Worm (Caenorhabditis elegans) whole organism, young adult: ENCODE results near the gene T10B5.3.

Experiments used
- B0035.1 ChIP-seq: sonication (generic microtip); optimal IDR thresholded peaks from 2 replicates; lab custom pipeline; 2016; ENCODE audit warnings: missing genetic modification characterization, mild to moderate bottlenecking, missing compliant biosample characterization, missing genotype, missing genetic modification reagents
- B0261.1 ChIP-seq: sonication (generic microtip); optimal IDR thresholded peaks from 2 replicates; lab custom pipeline; 2016; ENCODE audit warnings: mild to moderate bottlenecking, missing genetic modification characterization, moderate library complexity, missing compliant biosample characterization
- D2030.7 ChIP-seq: fragments of 200-800 bp; sonication (Bioruptor generic); IDR thresholded peaks from 2 replicates; pipeline ENCODE4 v1.3.6; 2022; ENCODE audit warnings: missing genetic modification reagents, missing genetic modification characterization, missing compliant biosample characterization
- F22D6.2 ChIP-seq: sonication (generic microtip); optimal IDR thresholded peaks from 2 replicates; lab custom pipeline; 2016; ENCODE audit warnings: mild to moderate bottlenecking, missing genetic modification characterization, missing compliant biosample characterization
- F33H1.4 ChIP-seq: fragments of 200-800 bp; sonication (Bioruptor generic); IDR thresholded peaks from 2 replicates; pipeline ENCODE4 v1.3.6; 2022; ENCODE audit warnings: missing genetic modification reagents, missing genetic modification characterization, missing compliant biosample characterization
- F49E8.2 ChIP-seq: sonication (generic microtip); optimal IDR thresholded peaks from 3 replicates; lab custom pipeline; 2017; ENCODE audit warnings: missing genetic modification characterization, mild to moderate bottlenecking, missing compliant biosample characterization, antibody characterized with exemption, moderate library complexity; ENCODE audit not compliant: insufficient read depth
- Y67H2A.10 ChIP-seq: fragments of 200-800 bp; sonication (Bioruptor generic); conservative IDR thresholded peaks from 2 replicates; pipeline ENCODE4 v1.3.6; 2022; ENCODE audit warnings: missing genetic modification reagents, missing genetic modification characterization, missing compliant biosample characterization
- ZK185.1 ChIP-seq: sonication (generic microtip); optimal IDR thresholded peaks from 2 replicates; lab custom pipeline; 2016; ENCODE audit warnings: mild to moderate bottlenecking, missing genetic modification characterization, missing compliant biosample characterization; ENCODE audit not compliant: poor library complexity, severe bottlenecking
- akir-1 ChIP-seq: fragments of 200-800 bp; sonication (Bioruptor generic); optimal IDR thresholded peaks from 2 replicates; lab custom pipeline; 2018; ENCODE audit warnings: mild to moderate bottlenecking, missing genetic modification characterization, moderate library complexity, missing compliant biosample characterization
- ama-1 ChIP-seq, 3 experiments: fragments of 150-350 bp in 1 of 3; sonication (generic microtip) in 2 of 3; optimal IDR thresholded peaks; 2 replicates each; lab custom pipeline; 2014 to 2018; ENCODE audit warnings: missing biosample characterization in 2 of 3, missing genetic modification characterization in 2 of 3, missing genetic modification reagents in 2 of 3
- aptf-2 ChIP-seq: fragments of 200-800 bp; sonication (Bioruptor generic); conservative IDR thresholded peaks from 2 replicates; pipeline ENCODE4 v1.3.6; 2022; ENCODE audit warnings: missing genetic modification reagents, missing genetic modification characterization, missing compliant biosample characterization
- athp-1 ChIP-seq: sonication (generic microtip); optimal IDR thresholded peaks from 2 replicates; lab custom pipeline; 2017; ENCODE audit warnings: mild to moderate bottlenecking, missing genetic modification characterization, missing compliant biosample characterization
- attf-3 ChIP-seq: fragments of 200-800 bp; sonication (Bioruptor generic); conservative IDR thresholded peaks from 2 replicates; pipeline ENCODE4 v1.3.6; 2022; ENCODE audit warnings: missing genetic modification reagents, missing genetic modification characterization, missing compliant biosample characterization
- attf-6 ChIP-seq: fragments of 200-800 bp; sonication (Bioruptor generic); IDR thresholded peaks from 2 replicates; pipeline ENCODE4 v1.3.6; 2022; ENCODE audit warnings: missing genetic modification reagents, missing genetic modification characterization, missing compliant biosample characterization
- bed-1 ChIP-seq: fragments of 200-800 bp; sonication (Bioruptor generic); IDR thresholded peaks from 2 replicates; pipeline ENCODE4 v1.3.6; 2022; ENCODE audit warnings: missing genetic modification reagents, missing genetic modification characterization, missing compliant biosample characterization
- bed-2 ChIP-seq: fragments of 200-800 bp; sonication (Bioruptor generic); IDR thresholded peaks from 2 replicates; pipeline ENCODE4 v1.3.6; 2022; ENCODE audit warnings: missing genetic modification reagents, missing genetic modification characterization, missing compliant biosample characterization
- ccch-3 ChIP-seq: fragments of 200-800 bp; sonication (Bioruptor generic); optimal IDR thresholded peaks from 2 replicates; lab custom pipeline; 2018; ENCODE audit warnings: mild to moderate bottlenecking, missing genetic modification characterization, missing compliant biosample characterization
- ceh-40 ChIP-seq: fragments of 200-800 bp; sonication (Bioruptor generic); IDR thresholded peaks from 2 replicates; pipeline ENCODE4 v1.3.6; 2022; ENCODE audit warnings: missing genetic modification characterization, missing compliant biosample characterization
- ceh-79 ChIP-seq: sonication (generic microtip); optimal IDR thresholded peaks from 2 replicates; lab custom pipeline; 2017; ENCODE audit warnings: mild to moderate bottlenecking, missing genetic modification characterization, missing compliant biosample characterization
- dpff-1 ChIP-seq: sonication (generic microtip); optimal IDR thresholded peaks from 2 replicates; lab custom pipeline; 2017; ENCODE audit warnings: mild to moderate bottlenecking, missing genetic modification characterization, missing compliant biosample characterization
- ekl-4 ChIP-seq: fragments of 200-800 bp; sonication (Bioruptor generic); IDR thresholded peaks from 2 replicates; pipeline ENCODE4 v1.3.6; 2022; ENCODE audit warnings: missing genetic modification reagents, missing genetic modification characterization, missing compliant biosample characterization
- ets-4 ChIP-seq: fragments of 200-800 bp; sonication (Bioruptor generic); optimal IDR thresholded peaks from 2 replicates; lab custom pipeline; 2018; ENCODE audit warnings: mild to moderate bottlenecking, missing genetic modification characterization, missing compliant biosample characterization
- gei-17 ChIP-seq: fragments of 200-800 bp; sonication (Bioruptor generic); optimal IDR thresholded peaks from 2 replicates; lab custom pipeline; 2018; ENCODE audit warnings: mild to moderate bottlenecking, missing genetic modification characterization, missing compliant biosample characterization
- hlh-12 ChIP-seq: sonication (generic microtip); optimal IDR thresholded peaks from 2 replicates; lab custom pipeline; 2016; ENCODE audit warnings: missing genetic modification characterization, missing compliant biosample characterization
- lin-26 ChIP-seq: fragments of 200-800 bp; sonication (Bioruptor generic); IDR thresholded peaks from 2 replicates; pipeline ENCODE4 v1.3.6; 2022; ENCODE audit warnings: missing genetic modification reagents, missing genetic modification characterization, missing compliant biosample characterization
- lir-1 ChIP-seq: fragments of 200-800 bp; sonication (Bioruptor generic); conservative IDR thresholded peaks from 2 replicates; pipeline ENCODE4 v1.3.6; 2022; ENCODE audit warnings: missing genetic modification reagents, missing genetic modification characterization, missing compliant biosample characterization
- lsl-1 ChIP-seq: fragments of 200-800 bp; sonication (Bioruptor generic); optimal IDR thresholded peaks from 2 replicates; lab custom pipeline; 2018; ENCODE audit warnings: mild to moderate bottlenecking, missing genetic modification characterization, moderate library complexity, missing compliant biosample characterization
- mxl-1 ChIP-seq: sonication (generic microtip); optimal IDR thresholded peaks from 2 replicates; lab custom pipeline; 2016; ENCODE audit warnings: missing genetic modification characterization, missing compliant biosample characterization
- nhr-120 ChIP-seq: fragments of 200-800 bp; sonication (Bioruptor generic); IDR thresholded peaks from 2 replicates; pipeline ENCODE4 v1.3.6; 2022; ENCODE audit warnings: missing genetic modification characterization, missing compliant biosample characterization
- nhr-80 ChIP-seq: sonication (generic microtip); optimal IDR thresholded peaks from 2 replicates; lab custom pipeline; 2016; ENCODE audit warnings: missing genetic modification characterization, missing compliant biosample characterization
- pha-4 ChIP-seq: fragments of 150-350 bp; sonication (generic microtip); optimal IDR thresholded peaks from 2 replicates; lab custom pipeline; 2014; ENCODE audit warnings: missing biosample characterization, missing genetic modification reagents, missing genetic modification characterization
- sdz-38 ChIP-seq: sonication (generic microtip); optimal IDR thresholded peaks from 2 replicates; lab custom pipeline; 2016; ENCODE audit warnings: missing genotype, missing genetic modification characterization, missing compliant biosample characterization
- snpc-3.4 ChIP-seq: sonication (generic microtip); optimal IDR thresholded peaks from 2 replicates; lab custom pipeline; 2017; ENCODE audit warnings: missing genetic modification characterization, mild to moderate bottlenecking, missing compliant biosample characterization, antibody characterized with exemption, moderate library complexity, missing genotype, missing genetic modification reagents
- unc-130 ChIP-seq: sonication (generic microtip); optimal IDR thresholded peaks from 2 replicates; lab custom pipeline; 2016; ENCODE audit warnings: missing genetic modification reagents, missing genetic modification characterization, missing compliant biosample characterization
- unc-62 ChIP-seq: fragments of 150-350 bp; optimal IDR thresholded peaks from 2 replicates; lab custom pipeline; 2014; ENCODE audit warnings: missing biosample characterization, missing genetic modification reagents, missing genetic modification characterization
- ztf-3 ChIP-seq: fragments of 200-800 bp; sonication (Bioruptor generic); optimal IDR thresholded peaks from 2 replicates; lab custom pipeline; 2018; ENCODE audit warnings: mild to moderate bottlenecking, missing genetic modification characterization, missing compliant biosample characterization
- ztf-6 ChIP-seq: fragments of 200-800 bp; sonication (Bioruptor generic); IDR thresholded peaks from 2 replicates; pipeline ENCODE4 v1.3.6; 2022; ENCODE audit warnings: missing genetic modification reagents, missing genetic modification characterization, missing compliant biosample characterization

Gene T10B5.3

ce11 chrV:1868025-1868424 is 1.6 kb downstream of the T10B5.3 start:
- TF ChIP-seq lsl-1 (GFP tag; lab: Kevin White, UChicago): no peak
- no peak for TF ChIP-seq attf-3 (GFP tag; lab: Robert Waterston, UW)
- TF ChIP-seq ama-1 (optimal IDR thresholded peaks at IDR 0.05; lab: Kevin White, UChicago): no peak
- TF ChIP-seq ama-1 (GFP tag; optimal IDR thresholded peaks at IDR 0.05; lab: Kevin White, UChicago): no peak
- no peak for TF ChIP-seq aptf-2 (GFP tag; lab: Robert Waterston, UW)
- no peak for TF ChIP-seq nhr-120
- no peak for TF ChIP-seq bed-2
- no peak for TF ChIP-seq hlh-12 (tag; lab: Kevin White, UChicago)
- TF ChIP-seq gei-17 (GFP tag; lab: Kevin White, UChicago): no peak
- no peak for TF ChIP-seq lin-26
- TF ChIP-seq pha-4 (tag; lab: Kevin White, UChicago): no peak
- no peak for TF ChIP-seq ccch-3 (GFP tag; lab: Kevin White, UChicago)
- no peak for TF ChIP-seq F33H1.4 (GFP tag; lab: Robert Waterston, UW)
- no peak for TF ChIP-seq F49E8.2
- no peak for TF ChIP-seq ZK185.1
- TF ChIP-seq B0035.1 (tag; lab: Kevin White, UChicago): no peak
- no peak for TF ChIP-seq ceh-40 (GFP tag; lab: Robert Waterston, UW)
- TF ChIP-seq mxl-1 (tag; lab: Kevin White, UChicago): no peak
- TF ChIP-seq lir-1 (GFP tag; lab: Robert Waterston, UW): no peak
- no peak for TF ChIP-seq nhr-80
- no peak for TF ChIP-seq D2030.7

- TF ChIP-seq ceh-79 (no peak), unc-130 (GFP tag; lab: Kevin White, UChicago) (no peak), F22D6.2 (tag; lab: Kevin White, UChicago) (no peak), attf-6 (GFP tag; lab: Robert Waterston, UW) (no peak), sdz-38 (tag; lab: Kevin White, UChicago) (no peak), B0261.1 (no peak), ZK185.1 (no peak), snpc-3.4 (no peak), ekl-4 (GFP tag; lab: Robert Waterston, UW) (no peak), dpff-1 (tag; lab: Kevin White, UChicago) (no peak), bed-1 (no peak), ztf-6 (GFP tag; lab: Robert Waterston, UW) (no peak), ztf-3 (no peak), unc-62 (GFP tag; lab: Kevin White, UChicago) (no peak)
These were observed 4.6 kb downstream of the T10B5.3 start for ce11 chrV:1864997-1865396.

- TF ChIP-seq athp-1 (tag; lab: Kevin White, UChicago) (peak; percentile 6), ets-4 (GFP tag; lab: Kevin White, UChicago) (no peak)
These were observed 6.6 kb downstream of the T10B5.3 start for ce11 chrV:1862954-1863353.

ce11 chrV:1857840-1858239 is 11.7 kb downstream of the T10B5.3 start:
- TF ChIP-seq lin-26: no peak
- TF ChIP-seq akir-1: no peak
- no peak for TF ChIP-seq Y67H2A.10 (GFP tag; lab: Robert Waterston, UW)
